Worm (Caenorhabditis elegans) whole organism, mixed stage, embryonic: Measurements from ENCODE around the gene C08G9.2.
A peak's percentile ranks its signal among the peaks of the same experiment; 100 is the strongest.

Experiments
- M03D4.4 ChIP-seq: sonication (generic microtip); optimal IDR thresholded peaks from 2 replicates; lab custom pipeline; 2017; ENCODE audit warnings: mild to moderate bottlenecking, missing genetic modification characterization, missing compliant biosample characterization
- ces-1 ChIP-seq: fragments of 150-350 bp; optimal IDR thresholded peaks from 2 replicates; lab custom pipeline; 2014; ENCODE audit warnings: missing biosample characterization, missing genetic modification reagents, missing genetic modification characterization
- lin-13 ChIP-seq: fragments of 150-350 bp; optimal IDR thresholded peaks from 2 replicates; lab custom pipeline; 2014; ENCODE audit warnings: missing biosample characterization, missing genetic modification characterization
- sptf-1 ChIP-seq: sonication (generic microtip); optimal IDR thresholded peaks from 2 replicates; lab custom pipeline; 2017; ENCODE audit warnings: mild to moderate bottlenecking, missing genetic modification characterization, moderate library complexity, missing compliant biosample characterization
- zip-8 ChIP-seq: fragments of 150-350 bp; optimal IDR thresholded peaks from 2 replicates; lab custom pipeline; 2014; ENCODE audit warnings: missing biosample characterization, missing genetic modification characterization
- ztf-11 ChIP-seq: fragments of 150-350 bp; optimal IDR thresholded peaks from 2 replicates; lab custom pipeline; 2014; ENCODE audit warnings: missing biosample characterization, missing genetic modification characterization

C08G9.2 gene

DNA sequence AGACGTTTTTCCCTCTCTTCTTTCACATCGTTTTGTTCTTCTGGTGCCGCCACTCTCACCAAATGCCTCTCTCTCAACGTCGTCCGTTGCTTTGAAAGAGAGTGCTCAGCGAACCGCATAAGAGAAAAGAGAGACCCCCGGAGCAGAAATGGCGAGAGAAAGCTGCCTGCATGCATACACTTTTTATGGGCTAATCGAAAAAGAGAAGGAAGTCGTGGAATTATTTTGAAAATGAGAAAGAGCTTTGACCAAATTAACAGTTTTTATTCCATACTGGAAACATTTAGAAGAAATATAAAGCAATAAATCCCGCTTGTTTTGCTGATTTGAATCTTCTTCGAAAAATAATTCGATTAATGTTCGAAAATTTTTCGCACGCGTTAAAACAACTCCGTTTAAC, 52.3 kb downstream of the C08G9.2 start:
- TF ChIP-seq ces-1 (GFP tag; lab: Kevin White, UChicago) (peak; percentile 51), lin-13 (tag; lab: Kevin White, UChicago) (no peak)

DNA sequence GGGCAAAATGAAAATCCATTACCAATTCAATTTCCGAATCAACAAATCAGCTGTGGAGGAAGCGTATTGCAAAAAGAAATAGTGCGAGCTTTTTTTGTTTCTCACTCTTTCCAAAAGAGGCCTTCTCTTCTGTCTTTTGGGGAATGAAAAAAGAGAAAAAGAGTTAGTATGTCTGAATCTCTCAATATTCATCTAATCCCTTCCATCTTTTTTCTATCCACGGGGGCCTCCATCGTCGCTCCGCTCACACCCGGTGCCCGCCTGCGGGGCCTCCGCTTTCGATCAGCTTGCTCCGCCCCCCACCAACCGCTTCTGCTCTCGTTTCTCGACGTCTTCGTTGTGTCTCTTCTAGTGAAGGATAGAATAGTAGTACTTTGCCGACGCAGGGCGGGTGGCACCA, 53.5 kb downstream of the C08G9.2 start:
- no peak for TF ChIP-seq ztf-11
- peak; percentile 57 for TF ChIP-seq sptf-1 (tag; lab: Kevin White, UChicago)
- no peak for TF ChIP-seq zip-8 (tag; lab: Kevin White, UChicago)
- no peak for TF ChIP-seq M03D4.4 (tag; lab: Kevin White, UChicago)
- peak; percentile 67 for TF ChIP-seq ces-1 (GFP tag; lab: Kevin White, UChicago)
- TF ChIP-seq, all 35 proteins: peak for 2
